Fruit fly (Drosophila melanogaster) ovary, adult (tissue): ENCODE measurements around the gene TM9SF3.

Source experiments
- CG17801 ChIP-seq: fragments of 200-800 bp; optimal IDR thresholded peaks from 2 replicates; lab custom pipeline; 2019; ENCODE audit warnings: missing biosample characterization, mild to moderate bottlenecking, missing genetic modification characterization, moderate library complexity; ENCODE audit not compliant: partially characterized antibody

TM9SF3 gene

DNA sequence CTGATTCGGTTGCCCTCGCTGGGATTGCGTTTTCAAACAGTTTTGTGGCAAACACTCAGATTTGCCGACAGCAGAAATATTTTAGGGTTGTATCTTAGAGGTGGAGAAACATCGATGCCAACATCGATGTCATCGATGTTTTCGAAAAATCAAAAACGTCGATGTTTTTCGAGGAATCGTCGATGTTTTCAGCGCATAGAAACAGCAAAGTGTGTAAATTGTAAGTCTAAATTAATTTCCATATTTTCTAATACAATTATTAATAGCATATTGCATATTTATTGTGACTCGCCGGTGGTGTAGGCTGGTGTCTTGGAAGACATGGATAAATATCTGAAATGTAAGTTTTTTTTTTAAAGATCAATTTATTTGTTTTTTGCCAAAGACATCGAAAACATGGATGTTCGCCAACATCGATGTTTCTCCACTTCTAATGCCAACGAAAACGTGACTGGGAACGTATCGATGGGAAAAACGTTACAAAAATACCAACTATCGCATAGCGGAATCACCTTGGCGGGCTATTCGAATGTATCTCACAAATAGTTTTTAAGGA, at the start of gene TM9SF3:
Gene TM9SF3, minus strand, starts transcription at position 120 of the 556 bp plus-strand sequence.
- no peak for TF ChIP-seq CG17801 (GFP tag; lab: Kevin White, UChicago)

DNA sequence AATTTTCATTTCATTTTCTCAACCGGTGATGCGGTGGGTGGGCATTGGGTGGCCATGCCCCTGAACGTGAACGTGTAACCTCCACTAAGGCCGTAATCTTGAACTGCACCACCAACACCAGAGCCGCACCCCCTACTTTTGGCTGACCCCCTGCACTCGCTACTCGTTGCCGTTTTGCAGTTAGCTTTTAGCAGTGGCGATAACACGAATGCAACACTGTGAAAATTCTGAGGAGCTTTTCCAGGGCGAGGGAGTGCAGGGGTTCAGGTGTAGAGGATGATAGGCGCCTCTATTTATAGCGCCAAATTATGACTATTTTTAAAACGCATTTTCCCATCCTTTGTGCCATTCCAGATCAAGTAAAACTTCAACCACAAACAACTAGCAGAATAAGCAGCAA, 40.0 kb upstream of the TM9SF3 start:
- no peak for TF ChIP-seq CG17801 (GFP tag; lab: Kevin White, UChicago)

DNA sequence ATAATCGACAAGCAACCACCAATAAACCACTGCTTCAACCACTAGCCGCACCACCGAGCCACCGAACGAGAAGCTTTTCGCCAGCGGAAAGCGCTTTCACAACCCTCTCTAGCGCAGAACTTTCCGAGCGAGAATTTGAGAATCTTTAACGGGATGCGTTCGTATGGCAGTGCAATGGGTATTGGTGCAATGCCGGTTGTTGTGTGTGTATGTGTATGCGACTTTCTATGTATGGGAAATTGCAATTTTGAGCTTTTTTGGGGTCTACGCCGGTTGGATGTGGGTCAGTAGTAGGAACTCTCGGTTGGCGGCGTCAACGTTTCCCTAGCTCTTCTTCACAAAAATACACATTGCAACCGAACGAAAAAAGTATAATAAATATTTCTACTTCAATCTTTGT, 39.1 kb upstream of the TM9SF3 start:
- TF ChIP-seq CG17801 (GFP tag; lab: Kevin White, UChicago), result no peak

DNA sequence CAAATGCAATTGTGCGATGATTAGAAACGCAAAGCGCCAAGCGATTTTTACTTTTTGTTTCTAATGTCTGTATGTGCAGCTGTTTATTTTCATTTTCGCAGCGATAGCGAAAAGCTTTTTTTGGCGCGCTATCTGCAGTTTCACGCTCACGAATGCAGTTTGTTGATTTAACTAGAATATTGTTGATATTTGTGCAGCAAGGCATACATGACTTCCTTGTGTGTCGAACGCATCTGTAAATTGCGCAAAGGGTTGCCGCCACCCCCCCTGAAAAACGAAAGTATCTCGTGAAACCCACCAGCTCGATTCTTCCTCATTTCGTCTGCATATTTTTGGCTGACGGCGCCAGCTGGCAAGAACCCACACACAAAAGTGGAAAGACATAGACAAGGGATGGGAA, 37.8 kb upstream of the TM9SF3 start:
- no peak for TF ChIP-seq CG17801 (GFP tag; lab: Kevin White, UChicago)

DNA sequence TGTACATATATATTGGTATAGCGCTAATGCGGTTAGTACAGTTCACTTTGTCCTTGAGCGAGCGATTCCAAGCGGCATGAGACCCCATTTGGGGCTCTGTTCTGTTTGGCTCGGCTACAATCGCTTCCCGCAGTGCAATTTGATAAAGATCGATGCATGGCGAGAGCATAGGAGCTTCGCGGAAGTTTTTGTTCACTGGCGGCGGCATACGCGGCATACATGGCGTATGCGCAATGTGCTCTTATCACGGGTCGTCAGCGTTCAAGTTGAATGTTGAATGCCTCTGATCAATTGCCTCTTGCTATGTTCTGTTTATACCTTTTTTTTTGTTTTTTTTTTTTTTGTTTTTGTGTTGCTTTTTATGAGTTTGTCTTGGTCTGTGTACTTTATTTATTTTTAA, 37.3 kb upstream of the TM9SF3 start:
- TF ChIP-seq CG17801 (GFP tag; lab: Kevin White, UChicago), result no peak

DNA sequence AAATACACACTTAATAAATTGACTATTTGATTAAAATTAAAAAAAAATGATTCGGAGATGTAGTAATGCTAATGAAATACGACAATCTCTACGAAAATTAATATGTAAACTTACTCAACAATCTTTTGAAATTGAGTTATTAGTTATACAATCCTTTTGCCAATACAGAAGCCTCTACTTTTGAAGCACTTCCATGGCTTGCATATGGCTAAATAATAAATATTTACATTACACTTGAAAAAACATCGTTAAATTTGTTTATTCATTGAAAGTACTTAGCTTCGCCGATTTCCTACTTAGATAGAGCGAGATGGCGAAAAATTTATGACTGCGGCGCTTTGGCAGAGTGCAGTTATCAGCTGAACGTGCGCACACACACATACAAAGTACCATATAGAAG, 36.9 kb upstream of the TM9SF3 start:
- TF ChIP-seq CG17801 (GFP tag; lab: Kevin White, UChicago), result no peak

DNA sequence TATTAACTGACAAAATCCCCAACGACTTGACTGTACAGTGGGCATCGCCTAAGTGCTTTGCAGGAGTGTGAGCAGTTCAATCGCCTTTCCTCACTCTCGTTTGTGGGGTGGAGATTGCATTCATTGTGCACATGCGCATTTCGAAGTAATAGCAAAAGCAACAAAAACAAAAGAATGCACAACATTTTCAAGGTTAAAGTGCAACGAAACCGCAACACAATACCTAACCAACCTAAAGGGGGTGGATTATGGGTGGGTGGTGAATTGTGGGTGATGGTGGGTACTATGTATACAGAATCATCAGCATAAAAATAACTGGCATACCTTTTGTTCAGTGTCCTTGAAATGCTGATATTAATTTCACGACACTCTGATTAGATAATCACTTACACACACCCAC, 35.7 kb upstream of the TM9SF3 start:
- TF ChIP-seq CG17801 (GFP tag; lab: Kevin White, UChicago), result no peak

DNA sequence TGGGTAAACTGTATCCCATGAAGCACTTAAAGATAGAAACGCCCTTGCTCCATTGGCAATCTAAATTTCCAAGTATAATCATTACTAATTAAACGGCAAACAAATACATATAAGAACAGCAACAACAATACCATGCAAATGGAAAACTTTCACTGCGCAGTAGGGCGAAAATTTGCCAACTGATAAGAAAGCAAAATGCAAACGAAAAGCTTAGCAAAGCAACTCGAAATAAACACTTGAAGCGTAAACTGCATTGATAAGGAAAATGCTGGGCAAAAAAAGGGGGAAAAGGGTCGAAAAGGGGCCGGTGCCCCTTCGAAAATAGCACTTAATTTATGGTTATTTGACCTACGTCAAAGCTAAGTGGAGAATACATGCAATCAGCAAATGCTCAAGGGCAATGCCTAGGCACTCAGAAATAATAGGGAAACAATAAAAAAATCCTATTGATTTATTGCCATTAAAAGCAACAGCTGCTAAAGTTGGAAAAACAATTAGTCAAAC, 34.8 kb upstream of the TM9SF3 start:
- no peak for TF ChIP-seq CG17801 (GFP tag; lab: Kevin White, UChicago)

DNA sequence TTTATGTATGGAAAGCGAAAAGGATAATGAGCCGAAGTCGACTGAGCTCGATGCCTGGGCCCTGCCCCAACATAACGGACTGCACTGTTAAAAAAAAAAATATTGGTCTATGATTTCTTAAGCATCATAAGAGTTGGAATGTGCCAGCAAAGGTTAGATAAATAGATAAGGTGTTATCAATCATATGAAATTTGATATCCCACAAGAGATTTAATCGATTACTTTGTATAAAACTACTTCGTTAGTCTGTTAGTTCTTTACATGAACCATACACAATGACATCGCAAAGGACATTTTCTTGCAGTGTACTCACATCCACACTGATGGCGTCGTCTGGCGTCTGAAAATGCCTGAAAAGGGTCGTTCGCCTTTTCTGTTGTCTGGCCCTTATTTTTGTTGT, 33.7 kb upstream of the TM9SF3 start:
- TF ChIP-seq CG17801 (GFP tag; lab: Kevin White, UChicago), result no peak

DNA sequence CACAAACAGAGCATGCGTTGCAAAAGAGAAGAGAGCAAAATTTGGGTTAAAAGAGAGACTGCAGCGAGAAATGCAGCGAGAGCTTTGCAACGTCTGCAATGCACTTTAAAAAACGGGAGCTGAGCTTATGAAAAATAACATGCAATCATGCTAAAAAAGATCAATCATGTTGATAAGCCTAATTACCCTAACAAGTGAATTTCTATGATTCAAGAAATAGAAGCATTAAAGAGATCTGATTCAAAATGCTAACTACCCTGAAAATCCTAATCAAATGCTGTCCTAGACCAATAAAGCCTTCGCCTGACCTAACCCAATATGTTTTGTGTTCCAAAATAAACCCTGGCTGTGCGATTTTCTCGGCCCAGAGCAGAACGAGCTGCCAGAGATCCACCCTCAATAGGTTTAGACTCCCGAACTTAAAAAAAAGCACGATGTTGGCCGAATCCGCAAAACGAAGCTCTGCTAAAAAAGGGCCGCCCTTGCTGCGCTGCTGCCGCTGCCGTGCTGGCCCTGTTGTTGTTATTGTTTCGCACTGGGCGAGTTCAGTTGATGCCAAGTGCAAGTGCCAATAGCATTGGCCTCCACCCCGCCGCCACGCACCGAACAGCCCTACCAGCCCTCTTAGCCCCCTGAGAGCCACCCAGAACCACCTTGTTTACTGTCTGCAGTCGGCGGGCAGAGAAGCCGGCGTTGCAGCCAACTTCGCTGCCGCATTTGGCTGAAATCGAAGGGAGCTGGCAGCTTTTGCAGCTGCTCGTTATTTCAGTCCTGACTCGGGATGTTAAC, 31.7 kb upstream of the TM9SF3 start:
- TF ChIP-seq CG17801 (GFP tag; lab: Kevin White, UChicago), result no peak

DNA sequence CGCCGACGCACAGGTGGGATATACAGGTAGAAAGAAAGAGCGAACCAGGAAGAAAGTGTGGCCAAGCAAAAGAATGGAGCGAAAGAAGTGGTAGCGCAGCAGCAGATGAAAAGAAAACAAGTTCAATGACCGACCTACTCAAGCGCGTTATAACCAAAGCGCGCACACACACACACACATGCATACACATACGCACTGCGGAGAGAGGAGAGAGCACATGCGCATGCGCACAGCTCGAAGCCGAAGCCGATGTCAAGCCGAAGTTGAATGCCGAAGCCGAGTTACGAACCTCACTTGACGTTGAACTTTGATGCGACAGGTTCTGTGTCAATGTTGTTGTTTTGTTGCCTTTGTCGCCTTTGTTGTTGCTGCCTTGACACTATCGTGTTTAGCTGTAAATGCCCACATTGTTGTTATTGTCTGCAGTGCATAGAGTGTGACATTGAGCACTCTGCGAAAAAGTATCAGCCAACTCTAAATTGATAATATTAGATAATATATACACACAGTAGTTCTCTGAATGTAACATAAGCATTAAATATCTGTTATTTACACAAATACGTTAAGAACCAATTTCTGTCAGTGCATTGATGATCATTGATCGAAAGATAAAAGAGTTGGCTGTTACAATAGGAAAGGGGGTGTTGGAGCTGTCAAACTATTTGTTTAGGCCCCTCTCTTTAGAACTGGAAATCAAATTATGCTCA, 30.6 kb upstream of the TM9SF3 start:
- TF ChIP-seq CG17801 (GFP tag; lab: Kevin White, UChicago), result no peak

DNA sequence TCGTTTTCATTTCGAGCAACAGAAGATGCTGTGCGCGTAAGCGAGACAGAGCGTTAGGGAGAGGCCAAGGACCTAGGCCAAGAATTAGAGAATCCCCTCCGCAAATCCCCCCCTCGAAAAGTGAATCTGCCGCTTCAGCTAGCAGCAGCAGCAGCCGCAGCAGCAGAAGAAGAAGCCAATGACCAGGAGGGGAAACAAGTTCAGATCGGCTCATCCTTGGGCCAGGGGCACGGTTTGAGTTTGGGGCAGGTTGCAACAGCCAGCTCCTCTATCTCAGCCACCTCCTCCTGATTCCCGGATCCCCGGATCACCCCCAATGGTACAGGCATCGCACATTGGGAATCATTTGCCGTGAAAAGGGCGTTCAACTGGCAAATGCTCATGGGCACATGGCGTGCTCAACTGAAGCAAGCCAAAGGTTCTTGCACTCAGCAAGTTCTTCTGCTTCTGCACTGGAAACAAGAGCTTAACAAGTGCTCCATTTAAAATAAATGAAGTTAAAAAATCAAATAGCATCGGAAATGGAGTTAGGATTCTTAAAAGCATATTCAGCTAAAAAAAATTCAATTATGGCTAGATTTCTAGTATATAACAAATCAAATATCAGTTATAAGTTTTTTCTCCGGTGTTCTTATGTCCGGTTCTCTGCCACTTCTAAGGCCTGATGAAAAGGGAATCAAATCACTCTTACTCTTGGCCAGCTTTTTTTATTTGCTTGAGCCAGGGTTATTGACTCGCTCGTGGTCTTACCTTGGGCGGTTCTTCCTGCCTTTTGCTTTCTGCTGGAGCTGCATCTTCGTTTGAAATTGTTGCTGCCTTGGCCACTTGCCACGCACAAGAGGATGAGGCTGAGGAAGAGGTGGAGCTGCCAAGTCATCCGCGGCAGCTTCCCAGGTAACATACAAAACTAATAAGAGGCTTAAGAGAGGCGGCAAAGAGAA, 29.7 kb upstream of the TM9SF3 start:
- TF ChIP-seq CG17801 (GFP tag; lab: Kevin White, UChicago), result no peak

DNA sequence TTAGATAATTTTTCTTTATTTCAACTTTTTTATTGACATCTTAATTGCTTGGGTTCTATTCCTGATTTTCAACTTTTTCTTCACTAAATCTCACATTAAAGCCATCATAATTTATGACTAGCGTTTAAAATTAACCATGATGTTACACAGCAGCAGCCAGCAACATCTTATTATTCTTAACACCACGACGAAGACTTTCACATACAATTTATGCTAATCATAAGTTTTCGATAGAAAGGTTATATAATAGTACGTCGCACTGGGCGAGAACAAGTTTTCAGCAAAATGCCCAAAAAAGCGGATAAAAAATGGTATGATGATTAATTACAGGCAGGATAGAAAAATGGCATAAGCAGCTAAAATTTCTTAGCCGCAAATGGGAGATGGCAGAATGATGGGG, 28.1 kb upstream of the TM9SF3 start:
- no peak for TF ChIP-seq CG17801 (GFP tag; lab: Kevin White, UChicago)

DNA sequence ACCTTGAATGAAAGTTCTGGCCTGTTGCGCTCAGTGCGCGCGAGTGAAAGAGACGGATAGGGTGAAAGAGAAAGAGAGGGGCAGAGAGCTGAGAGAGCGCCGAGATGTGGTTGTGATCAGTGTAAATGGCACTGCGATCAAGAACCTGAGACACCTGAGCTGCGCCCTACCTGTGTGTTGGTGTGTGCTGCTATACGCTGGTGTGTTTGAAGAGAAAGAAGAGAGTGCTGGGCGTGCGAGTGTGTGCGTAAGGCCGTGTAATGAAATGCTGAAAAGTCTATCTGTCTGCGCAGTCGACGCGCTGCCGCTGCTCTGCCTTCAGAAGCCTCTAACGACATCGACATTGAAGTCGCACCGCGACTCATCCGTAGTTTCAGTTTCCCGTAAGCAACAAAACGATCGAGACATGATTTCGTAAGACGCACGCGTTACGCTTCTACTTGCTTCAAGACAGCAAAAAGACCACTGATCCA, 26.9 kb upstream of the TM9SF3 start, which contains the start of gene Blimp-1:
Gene Blimp-1, plus strand, starts transcription at position 376 of the 473 bp plus-strand sequence.
- TF ChIP-seq CG17801 (GFP tag; lab: Kevin White, UChicago), result no peak
